Worm (Caenorhabditis elegans) whole organism, L3 larva: ENCODE measurements around the gene K08E4.7.
A peak's percentile ranks its signal among the peaks of the same experiment; 100 is the strongest.

Experiments
- ZK546.5 ChIP-seq: sonication (generic microtip); optimal IDR thresholded peaks from 2 replicates; lab custom pipeline; 2017; ENCODE audit warnings: missing biosample characterization, missing genetic modification characterization
- aly-2 ChIP-seq: fragments of 150-350 bp; optimal IDR thresholded peaks from 2 replicates; lab custom pipeline; 2014; ENCODE audit warnings: missing biosample characterization, missing genetic modification characterization
- ceh-28 ChIP-seq: fragments of 150-350 bp; optimal IDR thresholded peaks from 2 replicates; lab custom pipeline; 2014; ENCODE audit warnings: missing biosample characterization, missing genetic modification reagents, missing genetic modification characterization
- ceh-82 ChIP-seq: fragments of 150-350 bp; optimal IDR thresholded peaks from 2 replicates; lab custom pipeline; 2014; ENCODE audit warnings: missing biosample characterization, missing genetic modification characterization
- ceh-9 ChIP-seq: sonication (generic microtip); optimal IDR thresholded peaks from 2 replicates; lab custom pipeline; 2018; ENCODE audit warnings: missing biosample characterization, missing genetic modification characterization
- egl-27 ChIP-seq: sonication (generic microtip); optimal IDR thresholded peaks from 4 replicates; lab custom pipeline; 2017; ENCODE audit warnings: missing biosample characterization, missing genetic modification reagents, missing genetic modification characterization
- egl-5 ChIP-seq: fragments of 150-350 bp; optimal IDR thresholded peaks from 2 replicates; lab custom pipeline; 2017; ENCODE audit warnings: missing biosample characterization, missing genetic modification reagents, missing genetic modification characterization, inconsistent platforms
- elt-1 ChIP-seq: fragments of 150-350 bp; optimal IDR thresholded peaks from 2 replicates; lab custom pipeline; 2014; ENCODE audit warnings: missing biosample characterization, missing genetic modification characterization
- elt-2 ChIP-seq: sonication (generic microtip); optimal IDR thresholded peaks from 2 replicates; lab custom pipeline; 2016; ENCODE audit warnings: missing genetic modification reagents, mild to moderate bottlenecking, missing genetic modification characterization, missing compliant biosample characterization
- elt-3 ChIP-seq, 3 experiments: fragments of 150-350 bp in 1 of 3; sonication (generic microtip) in 2 of 3; optimal IDR thresholded peaks; 2 replicates in 2 of 3; 4 replicates in 1 of 3; lab custom pipeline; 2014 to 2017; ENCODE audit warnings: missing biosample characterization in 3 of 3, missing genetic modification characterization in 3 of 3
- eor-1 ChIP-seq, 2 experiments: fragments of 150-350 bp; optimal IDR thresholded peaks; 2 replicates each; lab custom pipeline; 2014 to 2018; ENCODE audit warnings: missing biosample characterization in 2 of 2, missing genetic modification characterization in 2 of 2
- fkh-10 ChIP-seq: sonication (generic microtip); optimal IDR thresholded peaks from 2 replicates; lab custom pipeline; 2017; ENCODE audit warnings: missing biosample characterization, missing genetic modification reagents, missing genetic modification characterization
- fos-1 ChIP-seq: fragments of 150-350 bp; optimal IDR thresholded peaks from 2 replicates; lab custom pipeline; 2014; ENCODE audit warnings: missing biosample characterization, missing genetic modification characterization
- hmg-11 ChIP-seq: sonication (generic microtip); optimal IDR thresholded peaks from 2 replicates; lab custom pipeline; 2016; ENCODE audit warnings: missing genetic modification characterization, missing compliant biosample characterization
- jun-1 ChIP-seq: fragments of 150-350 bp; optimal IDR thresholded peaks from 2 replicates; lab custom pipeline; 2014; ENCODE audit warnings: missing biosample characterization, missing genetic modification reagents, missing genetic modification characterization
- lin-15B ChIP-seq: fragments of 150-350 bp; optimal IDR thresholded peaks from 2 replicates; lab custom pipeline; 2014; ENCODE audit warnings: missing biosample characterization, missing genetic modification characterization
- lsy-12 ChIP-seq: sonication (generic microtip); optimal IDR thresholded peaks from 2 replicates; lab custom pipeline; 2016; ENCODE audit warnings: mild to moderate bottlenecking, missing genetic modification characterization, missing compliant biosample characterization
- mdl-1 ChIP-seq: fragments of 150-350 bp; optimal IDR thresholded peaks from 2 replicates; lab custom pipeline; 2014; ENCODE audit warnings: missing biosample characterization, missing genetic modification characterization
- mml-1 ChIP-seq: fragments of 150-350 bp; sonication (generic microtip); optimal IDR thresholded peaks from 3 replicates; lab custom pipeline; 2014; ENCODE audit warnings: missing biosample characterization, missing genetic modification characterization
- nfya-1 ChIP-seq: sonication (generic microtip); optimal IDR thresholded peaks from 2 replicates; lab custom pipeline; 2017; ENCODE audit warnings: missing genetic modification characterization, mild to moderate bottlenecking, missing compliant biosample characterization, antibody characterized with exemption, moderate library complexity; ENCODE audit not compliant: insufficient read depth
- nhr-11 ChIP-seq: fragments of 150-350 bp; optimal IDR thresholded peaks from 2 replicates; lab custom pipeline; 2014; ENCODE audit warnings: missing biosample characterization, missing genetic modification characterization
- nhr-12 ChIP-seq: fragments of 150-350 bp; optimal IDR thresholded peaks from 2 replicates; lab custom pipeline; 2014; ENCODE audit warnings: missing biosample characterization, missing genetic modification characterization
- nhr-23 ChIP-seq: fragments of 150-350 bp; optimal IDR thresholded peaks from 2 replicates; lab custom pipeline; 2014; ENCODE audit warnings: missing biosample characterization, missing genetic modification reagents, missing genetic modification characterization
- nhr-237 ChIP-seq: fragments of 150-350 bp; optimal IDR thresholded peaks from 2 replicates; lab custom pipeline; 2014; ENCODE audit warnings: missing biosample characterization, missing genetic modification characterization
- nhr-25 ChIP-seq: sonication (generic microtip); optimal IDR thresholded peaks from 2 replicates; lab custom pipeline; 2017; ENCODE audit warnings: missing biosample characterization, missing genetic modification characterization
- nhr-28 ChIP-seq: fragments of 150-350 bp; optimal IDR thresholded peaks from 2 replicates; lab custom pipeline; 2014; ENCODE audit warnings: missing biosample characterization, missing genetic modification characterization
- nhr-43 ChIP-seq: sonication (generic microtip); optimal IDR thresholded peaks from 2 replicates; lab custom pipeline; 2016; ENCODE audit warnings: mild to moderate bottlenecking, missing genetic modification characterization, missing compliant biosample characterization; ENCODE audit not compliant: poor library complexity, severe bottlenecking
- nhr-67 ChIP-seq: fragments of 150-350 bp; optimal IDR thresholded peaks from 2 replicates; lab custom pipeline; 2014; ENCODE audit warnings: missing biosample characterization, missing genetic modification characterization
- nhr-76 ChIP-seq: fragments of 150-350 bp; sonication (generic microtip); optimal IDR thresholded peaks from 5 replicates; lab custom pipeline; 2014; ENCODE audit warnings: missing biosample characterization, missing genetic modification characterization
- nhr-77 ChIP-seq: fragments of 150-350 bp; optimal IDR thresholded peaks from 2 replicates; lab custom pipeline; 2014; ENCODE audit warnings: missing biosample characterization, missing genetic modification characterization
- pha-4 ChIP-seq: fragments of 150-350 bp; optimal IDR thresholded peaks from 2 replicates; lab custom pipeline; 2014; ENCODE audit warnings: missing biosample characterization, missing genetic modification reagents, missing genetic modification characterization
- pqm-1 ChIP-seq: fragments of 150-350 bp; optimal IDR thresholded peaks from 2 replicates; lab custom pipeline; 2017; ENCODE audit warnings: missing biosample characterization, missing genetic modification characterization, inconsistent platforms
- snpc-4 ChIP-seq: fragments of 150-350 bp; optimal IDR thresholded peaks from 2 replicates; lab custom pipeline; 2014; ENCODE audit warnings: missing biosample characterization, missing genetic modification characterization
- tbx-2 ChIP-seq: sonication (generic microtip); optimal IDR thresholded peaks from 2 replicates; lab custom pipeline; 2016; ENCODE audit warnings: mild to moderate bottlenecking, missing genetic modification characterization, missing compliant biosample characterization
- unc-39 ChIP-seq: sonication (generic microtip); optimal IDR thresholded peaks from 4 replicates; lab custom pipeline; 2017; ENCODE audit warnings: missing biosample characterization, missing genetic modification characterization
- unc-62 ChIP-seq: fragments of 150-350 bp; sonication (generic microtip); optimal IDR thresholded peaks from 4 replicates; lab custom pipeline; 2014; ENCODE audit warnings: missing biosample characterization, missing genetic modification reagents, missing genetic modification characterization
- zag-1 ChIP-seq: fragments of 150-350 bp; optimal IDR thresholded peaks from 2 replicates; lab custom pipeline; 2014; ENCODE audit warnings: missing biosample characterization, missing genetic modification characterization
- ztf-11 ChIP-seq: fragments of 150-350 bp; optimal IDR thresholded peaks from 2 replicates; lab custom pipeline; 2014; ENCODE audit warnings: missing biosample characterization, missing genetic modification characterization
- ztf-4 ChIP-seq: fragments of 150-350 bp; optimal IDR thresholded peaks from 2 replicates; lab custom pipeline; 2014; ENCODE audit warnings: missing biosample characterization, missing genetic modification characterization

The K08E4.7 gene

ce11 chrIV:12078112-12078812, 2.7 kb downstream of the K08E4.7 start, which contains the start of gene tmed-1:
Gene tmed-1 (minus strand): TSS chrIV:12078162.
- TF ChIP-seq nhr-67 (tag; lab: Kevin White, UChicago): no peak
- TF ChIP-seq hmg-11: no peak
- no peak for TF ChIP-seq nhr-76
- TF ChIP-seq nhr-12 (tag; lab: Kevin White, UChicago): no peak
- TF ChIP-seq elt-3 (tag; optimal IDR thresholded peaks at IDR 0.05; lab: Kevin White, UChicago): no peak
- TF ChIP-seq eor-1 (tag; optimal IDR thresholded peaks at IDR 0.05; lab: Kevin White, UChicago): no peak
- no peak for TF ChIP-seq nhr-43 (tag; lab: Kevin White, UChicago)
- TF ChIP-seq pqm-1 (tag; lab: Kevin White, UChicago): no peak
- TF ChIP-seq mdl-1 (tag; lab: Kevin White, UChicago): no peak
- TF ChIP-seq nfya-1 (tag; lab: Kevin White, UChicago): no peak

ce11 chrIV:12078907-12079523, 3.4 kb downstream of the K08E4.7 start, which contains the start of gene lex-1:
Gene lex-1 (plus strand): TSS chrIV:12079473.
- no peak for TF ChIP-seq ceh-82 (tag; lab: Kevin White, UChicago)
- TF ChIP-seq aly-2 (tag; lab: Kevin White, UChicago): no peak
- peak; percentile 22 for TF ChIP-seq snpc-4 (tag; lab: Kevin White, UChicago)
- no peak for TF ChIP-seq ztf-11 (tag; lab: Kevin White, UChicago)
- no peak for TF ChIP-seq elt-1
- no peak for TF ChIP-seq fkh-10 (GFP tag; lab: Kevin White, UChicago)
- TF ChIP-seq egl-5: peak; percentile 42
- no peak for TF ChIP-seq ceh-9 (tag; lab: Kevin White, UChicago)
- TF ChIP-seq zag-1 (tag; lab: Kevin White, UChicago): no peak
- TF ChIP-seq pha-4 (tag; lab: Kevin White, UChicago): peak; percentile 77
- TF ChIP-seq egl-27 (tag; lab: Kevin White, UChicago): no peak
- peak; percentile 84 for TF ChIP-seq lin-15B (tag; lab: Kevin White, UChicago)
- TF ChIP-seq unc-62 (GFP tag; lab: Kevin White, UChicago): no peak
- no peak for TF ChIP-seq nhr-12 (tag; lab: Kevin White, UChicago)
- no peak for TF ChIP-seq eor-1 (tag; optimal IDR thresholded peaks at IDR 0.05; lab: Kevin White, UChicago)
- no peak for TF ChIP-seq nhr-67 (tag; lab: Kevin White, UChicago)
- no peak for TF ChIP-seq nhr-28 (tag; lab: Kevin White, UChicago)
- TF ChIP-seq hmg-11: peak; percentile 17
- no peak for TF ChIP-seq tbx-2 (tag; lab: Kevin White, UChicago)
- no peak for TF ChIP-seq nhr-11 (tag; lab: Kevin White, UChicago)
- no peak for TF ChIP-seq mdl-1 (tag; lab: Kevin White, UChicago)
- no peak for TF ChIP-seq mml-1 (tag; lab: Kevin White, UChicago)
- no peak for TF ChIP-seq nhr-25 (tag; lab: Kevin White, UChicago)
- peak; percentile 63 for TF ChIP-seq nfya-1 (tag; lab: Kevin White, UChicago)
- peak; percentile 12 for TF ChIP-seq jun-1 (tag; lab: Kevin White, UChicago)
- TF ChIP-seq nhr-23 (tag; lab: Kevin White, UChicago): peak; percentile 5
- TF ChIP-seq elt-2 (tag; lab: Kevin White, UChicago): no peak
- no peak for TF ChIP-seq ceh-28 (tag; lab: Kevin White, UChicago)
- no peak for TF ChIP-seq unc-39 (tag; lab: Kevin White, UChicago)
- no peak for TF ChIP-seq lsy-12 (tag; lab: Kevin White, UChicago)
- no peak for TF ChIP-seq nhr-237
- no peak for TF ChIP-seq pqm-1 (tag; lab: Kevin White, UChicago)
- no peak for TF ChIP-seq ztf-4 (tag; lab: Kevin White, UChicago)

ce11 chrIV:12080807-12081206, 5.2 kb downstream of the K08E4.7 start:
- TF ChIP-seq nhr-11 (tag; lab: Kevin White, UChicago): no peak
- no peak for TF ChIP-seq elt-1
- TF ChIP-seq nhr-77 (tag; lab: Kevin White, UChicago): no peak
- TF ChIP-seq nhr-12 (tag; lab: Kevin White, UChicago): no peak
- TF ChIP-seq ceh-28 (tag; lab: Kevin White, UChicago): no peak
- no peak for TF ChIP-seq fkh-10 (GFP tag; lab: Kevin White, UChicago)
- no peak for TF ChIP-seq nhr-76
- no peak for TF ChIP-seq ZK546.5
- TF ChIP-seq fos-1 (tag; lab: Kevin White, UChicago): no peak
- TF ChIP-seq ztf-4 (tag; lab: Kevin White, UChicago): no peak
- TF ChIP-seq, all 47 proteins: peak for 0
